Fruit fly (Drosophila melanogaster) whole organism, embryonic: ENCODE measurements around the gene CG11892.

ENCODE experiments used
- B-H2 ChIP-seq: fragments of 200-800 bp; sonication (Bioruptor generic); optimal IDR thresholded peaks from 2 replicates; lab custom pipeline; 2018; ENCODE audit warnings: missing biosample characterization, mild to moderate bottlenecking, missing genetic modification characterization
- Blimp-1 ChIP-seq: fragments of 200-800 bp; sonication (Bioruptor generic); optimal IDR thresholded peaks from 3 replicates; lab custom pipeline; 2018; ENCODE audit warnings: missing biosample characterization, missing genetic modification characterization, mild to moderate bottlenecking, moderate library complexity, missing genetic modification reagents
- BtbVII ChIP-seq: fragments of 200-800 bp; sonication (Bioruptor generic); optimal IDR thresholded peaks from 3 replicates; lab custom pipeline; 2017; ENCODE audit warnings: missing biosample characterization, mild to moderate bottlenecking, missing genetic modification characterization
- CG14710 ChIP-seq: fragments of 200-800 bp; sonication (Bioruptor generic); optimal IDR thresholded peaks from 3 replicates; lab custom pipeline; 2019; ENCODE audit warnings: missing biosample characterization, mild to moderate bottlenecking, missing genetic modification characterization, moderate library complexity
- CG14860 ChIP-seq: fragments of 200-800 bp; sonication (Bioruptor generic); IDR thresholded peaks from 3 replicates; pipeline ENCODE4 v1.3.6; 2022; ENCODE audit warnings: missing biosample characterization, missing genetic modification characterization; ENCODE audit not compliant: partially characterized antibody
- CG15479 ChIP-seq: fragments of 200-800 bp; sonication (Bioruptor generic); optimal IDR thresholded peaks from 3 replicates; lab custom pipeline; 2019; ENCODE audit warnings: missing biosample characterization, mild to moderate bottlenecking, missing genetic modification characterization, moderate library complexity
- CG15601 ChIP-seq: fragments of 200-800 bp; sonication (Bioruptor generic); optimal IDR thresholded peaks from 3 replicates; lab custom pipeline; 2019; ENCODE audit warnings: missing biosample characterization, mild to moderate bottlenecking, missing genetic modification characterization, moderate library complexity
- CG1603 ChIP-seq: fragments of 200-800 bp; sonication (Bioruptor generic); optimal IDR thresholded peaks from 2 replicates; lab custom pipeline; 2019; ENCODE audit warnings: missing biosample characterization, mild to moderate bottlenecking, missing genetic modification characterization, moderate library complexity
- CG17186 ChIP-seq: fragments of 200-800 bp; sonication (Bioruptor generic); optimal IDR thresholded peaks from 3 replicates; lab custom pipeline; 2017; ENCODE audit warnings: missing biosample characterization, missing genetic modification reagents, missing genetic modification characterization
- CG17829 ChIP-seq: fragments of 200-800 bp; optimal IDR thresholded peaks from 2 replicates; lab custom pipeline; 2019; ENCODE audit warnings: missing biosample characterization, mild to moderate bottlenecking, missing genetic modification characterization, moderate library complexity
- CG2129 ChIP-seq: fragments of 200-800 bp; sonication (Bioruptor generic); IDR thresholded peaks from 2 replicates; pipeline ENCODE4 v1.3.6; 2022; ENCODE audit warnings: missing biosample characterization, missing genetic modification characterization; ENCODE audit not compliant: partially characterized antibody
- CG2712 ChIP-seq: fragments of 200-800 bp; optimal IDR thresholded peaks from 3 replicates; lab custom pipeline; 2019; ENCODE audit warnings: missing biosample characterization, mild to moderate bottlenecking, missing genetic modification characterization, moderate library complexity
- CG30403 ChIP-seq: fragments of 200-800 bp; sonication (Bioruptor generic); optimal IDR thresholded peaks from 3 replicates; lab custom pipeline; 2016; ENCODE audit warnings: missing biosample characterization, missing genetic modification characterization
- CG31224 ChIP-seq: fragments of 200-800 bp; sonication (Bioruptor generic); IDR thresholded peaks from 2 replicates; pipeline ENCODE4 v1.3.6; 2022; ENCODE audit warnings: missing biosample characterization, missing genetic modification characterization
- CG34422 ChIP-seq: fragments of 200-800 bp; sonication (Bioruptor generic); IDR thresholded peaks from 3 replicates; pipeline ENCODE4 v1.3.6; 2022; ENCODE audit warnings: missing biosample characterization, missing genetic modification characterization
- CG6791 ChIP-seq: fragments of 200-800 bp; sonication (Bioruptor generic); IDR thresholded peaks from 3 replicates; pipeline ENCODE4 v1.3.6; 2022; ENCODE audit warnings: missing biosample characterization, missing genetic modification characterization; ENCODE audit not compliant: partially characterized antibody
- CG8924 ChIP-seq: fragments of 200-800 bp; optimal IDR thresholded peaks from 3 replicates; lab custom pipeline; 2019; ENCODE audit warnings: missing biosample characterization, mild to moderate bottlenecking, missing genetic modification characterization, moderate library complexity
- Dbx ChIP-seq: fragments of 200-800 bp; sonication (Bioruptor generic); IDR thresholded peaks from 3 replicates; pipeline ENCODE4 v1.3.6; 2022; ENCODE audit warnings: missing biosample characterization, missing genetic modification characterization
- Doc3 ChIP-seq: fragments of 200-800 bp; sonication (Bioruptor generic); IDR thresholded peaks from 3 replicates; pipeline ENCODE4 v1.3.6; 2022; ENCODE audit warnings: missing biosample characterization, missing genetic modification characterization; ENCODE audit not compliant: partially characterized antibody
- Dp ChIP-seq: fragments of 200-800 bp; sonication (Bioruptor generic); optimal IDR thresholded peaks from 2 replicates; lab custom pipeline; 2018; ENCODE audit warnings: missing biosample characterization, mild to moderate bottlenecking, missing genetic modification characterization, moderate library complexity
- E2f1 ChIP-seq: fragments of 200-800 bp; sonication (Bioruptor generic); IDR thresholded peaks from 2 replicates; pipeline ENCODE4 v1.3.6; 2022; ENCODE audit warnings: missing biosample characterization, missing genetic modification characterization
- GATAe ChIP-seq: fragments of 200-800 bp; sonication (Bioruptor generic); conservative IDR thresholded peaks from 2 replicates; pipeline ENCODE4 v1.3.6; 2022; ENCODE audit warnings: missing biosample characterization, missing genetic modification characterization
- HmgZ ChIP-seq: fragments of 200-800 bp; sonication (Bioruptor generic); optimal IDR thresholded peaks from 2 replicates; lab custom pipeline; 2018; ENCODE audit warnings: missing biosample characterization, mild to moderate bottlenecking, missing genetic modification characterization
- NFAT ChIP-seq: fragments of 200-800 bp; sonication (Bioruptor generic); IDR thresholded peaks from 2 replicates; pipeline ENCODE4 v1.3.6; 2022; ENCODE audit warnings: missing biosample characterization, missing genetic modification characterization
- Nf-YC ChIP-seq: fragments of 200-800 bp; optimal IDR thresholded peaks from 3 replicates; lab custom pipeline; 2019; ENCODE audit warnings: missing biosample characterization, mild to moderate bottlenecking, missing genetic modification characterization, moderate library complexity
- Opbp ChIP-seq: fragments of 200-800 bp; sonication (Bioruptor generic); IDR thresholded peaks from 3 replicates; pipeline ENCODE4 v1.3.6; 2022; ENCODE audit warnings: missing biosample characterization, missing genetic modification characterization; ENCODE audit not compliant: partially characterized antibody
- Rfx ChIP-seq: fragments of 200-800 bp; sonication (Bioruptor generic); IDR thresholded peaks from 2 replicates; pipeline ENCODE4 v1.3.6; 2022; ENCODE audit warnings: missing biosample characterization, missing genetic modification characterization
- Scr ChIP-seq: fragments of 200-800 bp; sonication (Bioruptor generic); IDR thresholded peaks from 2 replicates; pipeline ENCODE4 v1.3.6; 2022; ENCODE audit warnings: missing biosample characterization, missing genetic modification characterization; ENCODE audit not compliant: partially characterized antibody
- Xbp1 ChIP-seq: fragments of 200-800 bp; sonication (Bioruptor generic); optimal IDR thresholded peaks from 3 replicates; lab custom pipeline; 2016; ENCODE audit warnings: missing biosample characterization, mild to moderate bottlenecking, missing genetic modification characterization
- YL-1 ChIP-seq: fragments of 200-800 bp; sonication (Bioruptor generic); optimal IDR thresholded peaks from 3 replicates; lab custom pipeline; 2017; ENCODE audit warnings: missing biosample characterization, mild to moderate bottlenecking, missing genetic modification characterization
- bbx ChIP-seq: fragments of 200-800 bp; sonication (Bioruptor generic); IDR thresholded peaks from 2 replicates; pipeline ENCODE4 v1.3.6; 2022; ENCODE audit warnings: missing biosample characterization, missing genetic modification characterization; ENCODE audit not compliant: partially characterized antibody
- bsh ChIP-seq, 2 experiments: fragments of 200-800 bp; sonication (Bioruptor generic); optimal IDR thresholded peaks; 2 replicates each; lab custom pipeline; 2017 to 2018; ENCODE audit warnings: mild to moderate bottlenecking in 2 of 2, missing biosample characterization in 2 of 2, missing genetic modification characterization in 2 of 2, moderate library complexity in 1 of 2
- corto ChIP-seq: fragments of 200-800 bp; sonication (Bioruptor generic); optimal IDR thresholded peaks from 2 replicates; lab custom pipeline; 2016; ENCODE audit warnings: missing biosample characterization, mild to moderate bottlenecking, missing genetic modification characterization, moderate library complexity
- dm ChIP-seq: fragments of 200-800 bp; sonication (Bioruptor generic); optimal IDR thresholded peaks from 3 replicates; lab custom pipeline; 2016; ENCODE audit warnings: missing biosample characterization, missing genetic modification characterization
- eyg ChIP-seq: fragments of 200-800 bp; sonication (Bioruptor generic); optimal IDR thresholded peaks from 3 replicates; lab custom pipeline; 2016; ENCODE audit warnings: missing biosample characterization, missing genetic modification characterization
- gfzf ChIP-seq: fragments of 200-800 bp; sonication (Bioruptor generic); optimal IDR thresholded peaks from 2 replicates; lab custom pipeline; 2016; ENCODE audit warnings: missing biosample characterization, mild to moderate bottlenecking, missing genetic modification characterization, moderate library complexity
- grau ChIP-seq: fragments of 200-800 bp; optimal IDR thresholded peaks from 3 replicates; lab custom pipeline; 2019; ENCODE audit warnings: missing biosample characterization, mild to moderate bottlenecking, missing genetic modification characterization, moderate library complexity
- kah ChIP-seq: fragments of 200-800 bp; sonication (Bioruptor generic); optimal IDR thresholded peaks from 2 replicates; lab custom pipeline; 2018; ENCODE audit warnings: missing biosample characterization, mild to moderate bottlenecking, missing genetic modification characterization
- pho ChIP-seq: fragments of 200-800 bp; sonication (Bioruptor generic); optimal IDR thresholded peaks from 2 replicates; lab custom pipeline; 2016; ENCODE audit warnings: missing biosample characterization, missing genetic modification characterization
- pzg ChIP-seq: fragments of 200-800 bp; sonication (Bioruptor generic); optimal IDR thresholded peaks from 3 replicates; lab custom pipeline; 2018; ENCODE audit warnings: missing biosample characterization, mild to moderate bottlenecking, missing genetic modification characterization, moderate library complexity
- rib ChIP-seq: fragments of 200-800 bp; sonication (Bioruptor generic); IDR thresholded peaks from 2 replicates; pipeline ENCODE4 v1.3.6; 2022; ENCODE audit warnings: missing biosample characterization, missing genetic modification characterization
- sd ChIP-seq: fragments of 200-800 bp; sonication (Bioruptor generic); optimal IDR thresholded peaks from 3 replicates; lab custom pipeline; 2018; ENCODE audit warnings: missing biosample characterization, mild to moderate bottlenecking, missing genetic modification characterization, moderate library complexity
- stwl ChIP-seq: fragments of 200-800 bp; sonication (Bioruptor generic); optimal IDR thresholded peaks from 3 replicates; lab custom pipeline; 2018; ENCODE audit warnings: missing biosample characterization, mild to moderate bottlenecking, missing genetic modification characterization, moderate library complexity
- trem ChIP-seq: fragments of 200-800 bp; optimal IDR thresholded peaks from 3 replicates; lab custom pipeline; 2019; ENCODE audit warnings: missing biosample characterization, mild to moderate bottlenecking, missing genetic modification characterization, moderate library complexity
- usp ChIP-seq: fragments of >200 bp; optimal IDR thresholded peaks from 2 replicates; lab custom pipeline; 2017; ENCODE audit warnings: missing biosample characterization, missing genetic modification characterization
- zen ChIP-seq: fragments of 200-800 bp; sonication (Bioruptor generic); optimal IDR thresholded peaks from 3 replicates; lab custom pipeline; 2018; ENCODE audit warnings: missing biosample characterization, mild to moderate bottlenecking, missing genetic modification characterization, moderate library complexity

The CG11892 gene

DNA sequence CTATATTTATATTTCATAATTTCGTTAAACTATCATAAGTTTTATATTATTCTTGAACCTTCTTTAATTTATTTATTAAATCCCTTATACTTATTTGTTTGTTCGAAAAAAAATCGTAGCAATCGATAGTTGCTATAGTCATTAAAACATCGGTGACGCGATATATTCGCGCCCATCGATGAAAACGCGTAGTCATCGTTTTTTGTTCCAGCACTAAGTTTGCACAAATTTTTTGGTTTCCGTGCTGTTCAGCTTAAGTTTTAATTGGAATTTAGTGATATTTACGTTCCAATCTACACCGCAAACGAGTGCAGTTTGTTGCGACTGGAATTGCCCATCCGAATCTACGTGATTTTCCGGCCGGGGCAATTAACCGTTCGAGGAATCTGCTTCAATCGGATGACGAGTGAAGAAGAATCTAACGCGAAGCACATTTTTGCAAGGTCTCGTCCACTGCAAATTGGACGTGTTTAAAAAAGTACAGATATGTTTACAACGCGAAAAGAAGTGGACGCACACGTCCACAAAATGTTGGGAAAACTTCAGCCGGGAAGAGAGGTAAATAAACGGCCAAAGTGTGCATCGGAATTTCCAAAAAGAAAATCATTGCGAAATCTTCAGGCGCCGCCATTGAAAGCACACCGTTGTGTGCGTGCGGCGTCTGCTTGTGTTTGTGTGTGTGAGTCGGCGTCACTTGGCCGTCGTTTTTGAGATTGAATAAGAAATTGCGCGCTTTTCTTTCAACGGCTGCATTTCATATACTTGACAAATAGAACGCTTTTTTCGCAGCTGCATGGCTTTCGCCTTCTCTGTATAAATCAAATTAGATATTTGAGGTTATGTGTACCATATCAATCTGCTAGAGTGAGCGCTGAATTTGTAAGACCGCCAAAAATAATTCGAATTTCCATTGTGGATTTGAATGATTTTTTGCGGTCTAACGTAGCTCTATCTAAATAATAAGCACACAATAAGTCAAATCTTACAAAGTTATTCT lies 31.9 kb upstream of the CG11892 start, which contains the start of gene Nup358 (continued):
- peak; percentile 5 for TF ChIP-seq pho (GFP tag; lab: Kevin White, UChicago)
- peak; percentile 98 for TF ChIP-seq Scr (GFP tag; lab: Robert Waterston, UW)
- TF ChIP-seq Dbx (GFP tag; lab: Robert Waterston, UW): peak; percentile 54; the same call in 1 of the 3 replicates
- TF ChIP-seq CG14710 (tag; lab: Kevin White, UChicago): peak; percentile 55
- TF ChIP-seq grau (tag; lab: Kevin White, UChicago): peak; percentile 34
- TF ChIP-seq CG17829 (tag; lab: Kevin White, UChicago): peak; percentile 35
- peak; percentile 60 for TF ChIP-seq Rfx
- 0 out of 2 replicates have a peak, but pooled peaks have one; percentile 31 for TF ChIP-seq NFAT (GFP tag; lab: Robert Waterston, UW)
- peak; percentile 72 for TF ChIP-seq pzg (GFP tag; lab: Kevin White, UChicago)
- TF ChIP-seq YL-1 (GFP tag; lab: Kevin White, UChicago): peak; percentile 34
- TF ChIP-seq Blimp-1 (GFP tag; lab: Kevin White, UChicago): no peak
- TF ChIP-seq Xbp1 (GFP tag; lab: Kevin White, UChicago): peak; percentile 38
- peak; percentile 21 for TF ChIP-seq dm (GFP tag; lab: Kevin White, UChicago)
- TF ChIP-seq bsh (GFP tag; optimal IDR thresholded peaks at IDR 0.05; lab: Kevin White, UChicago): no peak
- TF ChIP-seq stwl (tag; lab: Kevin White, UChicago): peak; percentile 62
- TF ChIP-seq CG14860: peak; percentile 98
- TF ChIP-seq sd (tag; lab: Kevin White, UChicago): peak; percentile 64
- 0 out of 2 replicates have a peak, but pooled peaks have one; percentile 19 for TF ChIP-seq E2f1 (GFP tag; lab: Robert Waterston, UW)
- TF ChIP-seq zen (tag; lab: Kevin White, UChicago): peak; percentile 4
- TF ChIP-seq BtbVII (GFP tag; lab: Kevin White, UChicago): no peak
- TF ChIP-seq gfzf (GFP tag; lab: Kevin White, UChicago): peak; percentile 25
- peak; percentile 58 for TF ChIP-seq CG17186 (GFP tag; lab: Kevin White, UChicago)
- no peak for TF ChIP-seq GATAe
- peak; percentile 20 for TF ChIP-seq CG30403 (GFP tag; lab: Kevin White, UChicago)
- peak; percentile 99 for TF ChIP-seq CG6791
- TF ChIP-seq rib: peak; percentile 95
- TF ChIP-seq bbx (GFP tag; lab: Robert Waterston, UW): peak; percentile 99
- no peak for TF ChIP-seq CG31224 (GFP tag; lab: Robert Waterston, UW)
- TF ChIP-seq kah (GFP tag; lab: Kevin White, UChicago): no peak
- TF ChIP-seq CG34422: peak; percentile 79; the same call in 2 of the 3 replicates
- TF ChIP-seq usp: no peak
- TF ChIP-seq trem (tag; lab: Kevin White, UChicago): peak; percentile 64
- TF ChIP-seq Dp (GFP tag; lab: Kevin White, UChicago): peak; percentile 51
- peak; percentile 96 for TF ChIP-seq CG2129 (GFP tag; lab: Robert Waterston, UW)
- TF ChIP-seq B-H2 (GFP tag; lab: Kevin White, UChicago): peak; percentile 55
- peak; percentile 11 for TF ChIP-seq Nf-YC (tag; lab: Kevin White, UChicago)
- peak; percentile 62 for TF ChIP-seq CG1603 (tag; lab: Kevin White, UChicago)
- peak; percentile 32 for TF ChIP-seq CG8924 (tag; lab: Kevin White, UChicago)
- TF ChIP-seq CG15601 (tag; lab: Kevin White, UChicago): peak; percentile 37
- TF ChIP-seq corto (GFP tag; lab: Kevin White, UChicago): peak; percentile 16
- TF ChIP-seq CG15479 (GFP tag; lab: Kevin White, UChicago): peak; percentile 70
- TF ChIP-seq Doc3 (GFP tag; lab: Robert Waterston, UW): peak; percentile 96
- peak; percentile 48 for TF ChIP-seq CG2712 (tag; lab: Kevin White, UChicago)
- peak; percentile 36 for TF ChIP-seq HmgZ (tag; lab: Kevin White, UChicago)
- TF ChIP-seq Opbp: peak; percentile 99
- TF ChIP-seq eyg (GFP tag; lab: Kevin White, UChicago): no peak
